Worm (Caenorhabditis elegans): ENCODE data around the gene xpb-1.

DNA sequence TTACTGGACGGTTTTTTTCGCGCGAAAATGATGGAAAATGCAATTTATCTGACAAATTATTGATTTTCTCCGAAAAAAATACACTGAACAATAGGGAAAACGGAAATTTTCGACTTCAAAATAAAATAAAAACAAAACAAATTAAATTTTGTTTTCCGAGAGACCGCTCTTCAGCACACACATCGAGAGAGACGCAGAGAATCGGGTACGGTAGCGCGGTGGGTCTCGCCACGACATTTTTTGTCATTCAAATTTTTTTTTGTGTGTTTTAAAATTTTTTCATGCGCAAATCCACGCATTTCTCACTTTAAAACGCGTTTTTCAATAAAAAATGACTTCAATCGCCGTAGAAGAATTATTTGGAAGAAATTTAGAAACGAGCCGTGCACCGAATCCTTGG, 2.4 kb upstream of the xpb-1 start:
- no peak for TF ChIP-seq nhr-76 (tag; optimal IDR thresholded peaks at IDR 0.05)
- no peak for TF ChIP-seq jun-1 (tag; optimal IDR thresholded peaks at IDR 0.05)
- TF ChIP-seq nhr-28 (tag; optimal IDR thresholded peaks at IDR 0.05) = no peak
- no peak for TF ChIP-seq unc-98 (GFP tag; IDR thresholded peaks at IDR 0.05)
- no peak for TF ChIP-seq egl-27 (tag; optimal IDR thresholded peaks at IDR 0.05)
- no peak for TF ChIP-seq ztf-4 (tag; optimal IDR thresholded peaks at IDR 0.05)
- TF ChIP-seq zag-1 (tag; optimal IDR thresholded peaks at IDR 0.05) = no peak
- no peak for TF ChIP-seq nhr-11 (tag; optimal IDR thresholded peaks at IDR 0.05)
